Fruit fly (Drosophila melanogaster) whole organism, prepupa: Measurements from ENCODE around the gene Apl.

Experiments
- Blimp-1 ChIP-seq: fragments of 200-800 bp; sonication (Bioruptor generic); optimal IDR thresholded peaks from 3 replicates; lab custom pipeline; 2017; ENCODE audit warnings: missing biosample characterization, missing genetic modification characterization, mild to moderate bottlenecking, moderate library complexity, missing genetic modification reagents
- CG10631 ChIP-seq: fragments of 200-800 bp; sonication (Bioruptor generic); optimal IDR thresholded peaks from 2 replicates; lab custom pipeline; 2016; ENCODE audit warnings: missing biosample characterization, missing genetic modification characterization
- CG10669 ChIP-seq: fragments of 200-800 bp; sonication (Bioruptor generic); optimal IDR thresholded peaks from 3 replicates; lab custom pipeline; 2018; ENCODE audit warnings: missing biosample characterization, mild to moderate bottlenecking, missing genetic modification characterization, moderate library complexity
- CG11294 ChIP-seq: fragments of 200-800 bp; sonication (Bioruptor generic); IDR thresholded peaks from 2 replicates; pipeline ENCODE4 v1.3.6; 2022; ENCODE audit warnings: missing biosample characterization, missing genetic modification characterization
- CG11762 ChIP-seq: fragments of 200-800 bp; sonication (Bioruptor generic); optimal IDR thresholded peaks from 3 replicates; lab custom pipeline; 2016; ENCODE audit warnings: missing biosample characterization, missing genetic modification characterization; ENCODE audit not compliant: insufficient read depth
- CG11902 ChIP-seq: fragments of 200-800 bp; sonication (Bioruptor generic); optimal IDR thresholded peaks from 3 replicates; lab custom pipeline; 2016; ENCODE audit warnings: missing biosample characterization, missing genetic modification characterization
- CG15336 ChIP-seq: fragments of 200-800 bp; sonication (Bioruptor generic); IDR thresholded peaks from 2 replicates; pipeline ENCODE4 v1.3.6; 2022; ENCODE audit warnings: missing biosample characterization, missing genetic modification characterization
- CG1621 ChIP-seq: fragments of 200-800 bp; sonication (Bioruptor generic); optimal IDR thresholded peaks from 3 replicates; lab custom pipeline; 2018; ENCODE audit warnings: missing biosample characterization, mild to moderate bottlenecking, missing genetic modification characterization
- CG16779 ChIP-seq: fragments of 200-800 bp; sonication (Bioruptor generic); optimal IDR thresholded peaks from 3 replicates; lab custom pipeline; 2017; ENCODE audit warnings: missing biosample characterization, mild to moderate bottlenecking, missing genetic modification characterization
- CG3032 ChIP-seq: fragments of 200-800 bp; optimal IDR thresholded peaks from 2 replicates; lab custom pipeline; 2019; ENCODE audit warnings: missing biosample characterization, mild to moderate bottlenecking, missing genetic modification characterization, moderate library complexity
- CG31627 ChIP-seq: fragments of 200-800 bp; sonication (Bioruptor generic); optimal IDR thresholded peaks from 3 replicates; lab custom pipeline; 2016; ENCODE audit warnings: missing biosample characterization, missing genetic modification characterization
- CG4318 ChIP-seq: fragments of 200-800 bp; sonication (Bioruptor generic); optimal IDR thresholded peaks from 3 replicates; lab custom pipeline; 2017; ENCODE audit warnings: missing biosample characterization, mild to moderate bottlenecking, missing genetic modification characterization
- CG6163 ChIP-seq: fragments of 200-800 bp; sonication (Bioruptor generic); IDR thresholded peaks from 3 replicates; pipeline ENCODE4 v1.3.6; 2022; ENCODE audit warnings: missing biosample characterization, missing genetic modification characterization
- CG6276 ChIP-seq: fragments of 200-800 bp; sonication (Bioruptor generic); optimal IDR thresholded peaks from 2 replicates; lab custom pipeline; 2017; ENCODE audit warnings: missing biosample characterization, mild to moderate bottlenecking, missing genetic modification characterization
- CG6854 ChIP-seq: fragments of 200-800 bp; sonication (Bioruptor generic); optimal IDR thresholded peaks from 2 replicates; lab custom pipeline; 2017; ENCODE audit warnings: missing biosample characterization, mild to moderate bottlenecking, missing genetic modification characterization
- CG8119 ChIP-seq: fragments of 200-800 bp; sonication (Bioruptor generic); IDR thresholded peaks from 3 replicates; pipeline ENCODE4 v1.3.6; 2022; ENCODE audit warnings: missing biosample characterization, missing genetic modification characterization
- CG8319 ChIP-seq: fragments of 200-800 bp; sonication (Bioruptor generic); optimal IDR thresholded peaks from 3 replicates; lab custom pipeline; 2016; ENCODE audit warnings: missing biosample characterization, missing genetic modification characterization
- CG8632 ChIP-seq: fragments of 200-800 bp; sonication (Bioruptor generic); optimal IDR thresholded peaks from 3 replicates; lab custom pipeline; 2016; ENCODE audit warnings: missing biosample characterization, missing genetic modification characterization
- Eip75B ChIP-seq: fragments of 200-800 bp; sonication (Bioruptor generic); optimal IDR thresholded peaks from 3 replicates; lab custom pipeline; 2016; ENCODE audit warnings: missing biosample characterization, missing genetic modification characterization
- Eip78C ChIP-seq: fragments of 200-800 bp; sonication (Bioruptor generic); peaks from one replicate; lab custom pipeline; 2016; ENCODE audit warnings: missing biosample characterization, missing genetic modification characterization
- Eip93F ChIP-seq: fragments of 200-800 bp; sonication (Bioruptor generic); optimal IDR thresholded peaks from 2 replicates; lab custom pipeline; 2016; ENCODE audit warnings: missing biosample characterization, mild to moderate bottlenecking, missing genetic modification characterization
- Ets21C ChIP-seq: fragments of 200-800 bp; sonication (Bioruptor generic); optimal IDR thresholded peaks from 3 replicates; lab custom pipeline; 2016; ENCODE audit warnings: missing biosample characterization, missing genetic modification characterization
- Ets96B ChIP-seq: fragments of 200-800 bp; optimal IDR thresholded peaks from 2 replicates; lab custom pipeline; 2019; ENCODE audit warnings: missing biosample characterization, mild to moderate bottlenecking, missing genetic modification characterization, moderate library complexity
- Gug ChIP-seq: fragments of 200-800 bp; sonication (Bioruptor generic); IDR thresholded peaks from 2 replicates; pipeline ENCODE4 v1.3.6; 2022; ENCODE audit warnings: missing biosample characterization, missing genetic modification characterization
- Hr39 ChIP-seq: fragments of 200-800 bp; sonication (Bioruptor generic); optimal IDR thresholded peaks from 2 replicates; lab custom pipeline; 2016; ENCODE audit warnings: missing biosample characterization, missing genetic modification characterization
- OdsH ChIP-seq: fragments of 200-800 bp; sonication (Bioruptor generic); optimal IDR thresholded peaks from 3 replicates; lab custom pipeline; 2016; ENCODE audit warnings: missing biosample characterization, missing genetic modification characterization
- Smox ChIP-seq: fragments of 200-800 bp; sonication (Bioruptor generic); optimal IDR thresholded peaks from 3 replicates; lab custom pipeline; 2016; ENCODE audit warnings: missing biosample characterization, missing genetic modification characterization
- Sox102F ChIP-seq: fragments of 200-800 bp; sonication (Bioruptor generic); optimal IDR thresholded peaks from 2 replicates; lab custom pipeline; 2016; ENCODE audit warnings: missing biosample characterization, mild to moderate bottlenecking, missing genetic modification characterization
- Sox15 ChIP-seq: fragments of 200-800 bp; sonication (Bioruptor generic); optimal IDR thresholded peaks from 3 replicates; lab custom pipeline; 2016; ENCODE audit warnings: missing biosample characterization, missing genetic modification characterization
- acj6 ChIP-seq: fragments of 200-800 bp; sonication (Bioruptor generic); optimal IDR thresholded peaks from 3 replicates; lab custom pipeline; 2016; ENCODE audit warnings: missing biosample characterization, missing genetic modification characterization
- cyc ChIP-seq: fragments of 200-800 bp; sonication (Bioruptor generic); optimal IDR thresholded peaks from 3 replicates; lab custom pipeline; 2016; ENCODE audit warnings: missing biosample characterization, missing genetic modification characterization
- dac ChIP-seq: fragments of 200-800 bp; sonication (Bioruptor generic); optimal IDR thresholded peaks from 2 replicates; lab custom pipeline; 2017; ENCODE audit warnings: missing biosample characterization, mild to moderate bottlenecking, missing genetic modification characterization
- dsx ChIP-seq: fragments of 200-800 bp; optimal IDR thresholded peaks from 3 replicates; lab custom pipeline; 2019; ENCODE audit warnings: missing biosample characterization, mild to moderate bottlenecking, missing genetic modification characterization, moderate library complexity; ENCODE audit not compliant: poor library complexity, severe bottlenecking
- eg ChIP-seq: fragments of 200-800 bp; sonication (Bioruptor generic); IDR thresholded peaks from 3 replicates; pipeline ENCODE4 v1.3.6; 2022; ENCODE audit warnings: missing biosample characterization, missing genetic modification characterization
- esn ChIP-seq: fragments of 200-800 bp; sonication (Bioruptor generic); optimal IDR thresholded peaks from 2 replicates; lab custom pipeline; 2016; ENCODE audit warnings: missing biosample characterization, mild to moderate bottlenecking, missing genetic modification characterization, moderate library complexity
- fd85E ChIP-seq: fragments of 200-800 bp; sonication (Bioruptor generic); optimal IDR thresholded peaks from 3 replicates; lab custom pipeline; 2016; ENCODE audit warnings: missing biosample characterization, missing genetic modification characterization
- fkh ChIP-seq: fragments of 200-800 bp; sonication (Bioruptor generic); optimal IDR thresholded peaks from 3 replicates; lab custom pipeline; 2017; ENCODE audit warnings: missing biosample characterization, mild to moderate bottlenecking, missing genetic modification characterization, moderate library complexity
- net ChIP-seq: fragments of 200-800 bp; sonication (Bioruptor generic); optimal IDR thresholded peaks from 3 replicates; lab custom pipeline; 2016; ENCODE audit warnings: missing biosample characterization, missing genetic modification characterization
- pdm3 ChIP-seq: fragments of 200-800 bp; sonication (Bioruptor generic); optimal IDR thresholded peaks from 3 replicates; lab custom pipeline; 2016; ENCODE audit warnings: missing biosample characterization, missing genetic modification characterization
- salr ChIP-seq, 2 experiments: fragments of 200-800 bp; sonication (Bioruptor generic); optimal IDR thresholded peaks; 3 replicates each; lab custom pipeline; 2016 to 2018; ENCODE audit warnings: missing biosample characterization in 2 of 2, missing genetic modification characterization in 2 of 2, mild to moderate bottlenecking in 1 of 2
- spab ChIP-seq: fragments of 200-800 bp; sonication (Bioruptor generic); optimal IDR thresholded peaks from 2 replicates; lab custom pipeline; 2017; ENCODE audit warnings: missing biosample characterization, mild to moderate bottlenecking, missing genetic modification characterization, missing genetic modification reagents
- ss ChIP-seq, 2 experiments: fragments of 200-800 bp; sonication (Bioruptor generic); optimal IDR thresholded peaks; 2 replicates in 1 of 2; 3 replicates in 1 of 2; lab custom pipeline; 2017 to 2018; ENCODE audit warnings: mild to moderate bottlenecking in 2 of 2, missing biosample characterization in 2 of 2, missing genetic modification characterization in 2 of 2, moderate library complexity in 1 of 2
- svp ChIP-seq: fragments of 200-800 bp; sonication (Bioruptor generic); peaks from one replicate; lab custom pipeline; 2016; ENCODE audit warnings: missing biosample characterization, missing genetic modification characterization
- topi ChIP-seq: fragments of 200-800 bp; sonication (Bioruptor generic); optimal IDR thresholded peaks from 3 replicates; lab custom pipeline; 2016; ENCODE audit warnings: missing biosample characterization, missing genetic modification characterization
- vri ChIP-seq: fragments of 200-800 bp; sonication (Bioruptor generic); optimal IDR thresholded peaks from 3 replicates; lab custom pipeline; 2016; ENCODE audit warnings: missing biosample characterization, mild to moderate bottlenecking, missing genetic modification characterization

The Apl gene

dm6 chr3L:16609120-16609519, 14.1 kb downstream of the Apl start, which contains the start of gene CG4098 (continued):
- TF ChIP-seq esn (GFP tag; lab: Kevin White, UChicago) (peak; percentile 69), topi (GFP tag; lab: Kevin White, UChicago) (peak; percentile 30), CG4318 (GFP tag; lab: Kevin White, UChicago) (no peak), acj6 (GFP tag; lab: Kevin White, UChicago) (peak; percentile 66), CG10631 (peak; percentile 46), CG10669 (GFP tag; lab: Kevin White, UChicago) (peak; percentile 13), Eip93F (no peak), Blimp-1 (GFP tag; lab: Kevin White, UChicago) (no peak)

- no peak for TF ChIP-seq Smox (GFP tag; lab: Kevin White, UChicago)
- no peak for TF ChIP-seq Ets96B
- TF ChIP-seq vri (GFP tag; lab: Kevin White, UChicago) = no peak
- TF ChIP-seq esn (GFP tag; lab: Kevin White, UChicago) = no peak
- TF ChIP-seq salr (GFP tag; optimal IDR thresholded peaks at IDR 0.05; lab: Kevin White, UChicago) = no peak
- no peak for TF ChIP-seq spab
- no peak for TF ChIP-seq CG1621 (tag; lab: Kevin White, UChicago)
- no peak for TF ChIP-seq Gug
- TF ChIP-seq fkh (GFP tag; lab: Kevin White, UChicago) = no peak
- TF ChIP-seq Sox15 (GFP tag; lab: Kevin White, UChicago) = no peak
- no peak for TF ChIP-seq net
- no peak for TF ChIP-seq eg (GFP tag; lab: Robert Waterston, UW)
- no peak for TF ChIP-seq Ets21C (GFP tag; lab: Kevin White, UChicago)
- TF ChIP-seq Eip78C = no peak
- no peak for TF ChIP-seq ss (GFP tag; optimal IDR thresholded peaks at IDR 0.05; lab: Kevin White, UChicago)
- TF ChIP-seq CG6276 (GFP tag; lab: Kevin White, UChicago) = no peak
- no peak for TF ChIP-seq CG31627 (GFP tag; lab: Kevin White, UChicago)
- TF ChIP-seq Eip75B (GFP tag; lab: Kevin White, UChicago) = no peak
- TF ChIP-seq CG8119 (GFP tag; lab: Robert Waterston, UW) = no peak
- TF ChIP-seq topi (GFP tag; lab: Kevin White, UChicago) = no peak
Observed at dm6 chr3L:16610201-16610600, 15.2 kb downstream of the Apl start, which contains the start of gene Prosbeta6. Gene Prosbeta6 (minus strand): TSS chr3L:16610418.

- TF ChIP-seq dac (GFP tag; lab: Kevin White, UChicago) (peak; percentile 55), dsx (GFP tag; lab: Kevin White, UChicago) (peak; percentile 56), Smox (GFP tag; lab: Kevin White, UChicago) (peak; percentile 85), CG6163 (GFP tag; lab: Robert Waterston, UW) (peak; percentile 73), CG6854 (GFP tag; lab: Kevin White, UChicago) (no peak), CG8319 (GFP tag; lab: Kevin White, UChicago) (peak; percentile 53), Sox102F (GFP tag; lab: Kevin White, UChicago) (peak; percentile 81), esn (GFP tag; lab: Kevin White, UChicago) (peak; percentile 90), CG1621 (tag; lab: Kevin White, UChicago) (peak; percentile 47), CG16779 (tag; lab: Kevin White, UChicago) (no peak), CG11762 (peak; percentile 66), pdm3 (GFP tag; lab: Kevin White, UChicago) (peak; percentile 86), spab (peak; percentile 46), CG11902 (peak; percentile 49), vri (GFP tag; lab: Kevin White, UChicago) (peak; percentile 87), CG6276 (GFP tag; lab: Kevin White, UChicago) (no peak), acj6 (GFP tag; lab: Kevin White, UChicago) (peak; percentile 80), topi (GFP tag; lab: Kevin White, UChicago) (peak; percentile 74), cyc (peak; percentile 81), svp (GFP tag; lab: Kevin White, UChicago) (peak; percentile 93), CG10669 (GFP tag; lab: Kevin White, UChicago) (peak; percentile 69), CG3032 (tag; lab: Kevin White, UChicago) (peak; percentile 80), net (peak; percentile 62), CG11294 (GFP tag; lab: Robert Waterston, UW) (peak; percentile 61; the same call in 1 of the 2 replicates), Sox15 (GFP tag; lab: Kevin White, UChicago) (peak; percentile 59), salr (GFP tag; optimal IDR thresholded peaks at IDR 0.05; lab: Kevin White, UChicago) (peak; percentile 19 to 63), Hr39 (peak; percentile 87), CG15336 (GFP tag; lab: Robert Waterston, UW) (peak; percentile 65), Eip75B (GFP tag; lab: Kevin White, UChicago) (peak; percentile 76), fd85E (GFP tag; lab: Kevin White, UChicago) (peak; percentile 10), CG8632 (GFP tag; lab: Kevin White, UChicago) (peak; percentile 67), OdsH (GFP tag; lab: Kevin White, UChicago) (peak; percentile 84), CG8119 (GFP tag; lab: Robert Waterston, UW) (peak; percentile 65; the same call in 2 of the 3 replicates), Eip93F (peak; percentile 64)
Observed at dm6 chr3L:16612152-16612551, 17.2 kb downstream of the Apl start, which contains the start of gene CG4101. Gene CG4101 (plus strand): TSS chr3L:16612486.
